Worm (Caenorhabditis elegans) whole organism, L3 larva: Measurements from ENCODE around the gene F37B4.10.

Experiments used
- R02D3.7 ChIP-seq: fragments of 150-350 bp; optimal IDR thresholded peaks from 2 replicates; lab custom pipeline; 2014; ENCODE audit warnings: missing biosample characterization, missing genetic modification characterization
- ama-1 ChIP-seq: fragments of 150-350 bp; optimal IDR thresholded peaks from 2 replicates; lab custom pipeline; 2018
- ceh-16 ChIP-seq: sonication (generic microtip); optimal IDR thresholded peaks from 2 replicates; lab custom pipeline; 2017; ENCODE audit warnings: missing biosample characterization, missing genetic modification characterization
- ceh-82 ChIP-seq: fragments of 150-350 bp; optimal IDR thresholded peaks from 2 replicates; lab custom pipeline; 2014; ENCODE audit warnings: missing biosample characterization, missing genetic modification characterization
- elt-3 ChIP-seq, 3 experiments: fragments of 150-350 bp in 1 of 3; sonication (generic microtip) in 2 of 3; optimal IDR thresholded peaks; 2 replicates in 2 of 3; 4 replicates in 1 of 3; lab custom pipeline; 2014 to 2017; ENCODE audit warnings: missing biosample characterization in 3 of 3, missing genetic modification characterization in 3 of 3
- fos-1 ChIP-seq: fragments of 150-350 bp; optimal IDR thresholded peaks from 2 replicates; lab custom pipeline; 2014; ENCODE audit warnings: missing biosample characterization, missing genetic modification characterization
- lin-15B ChIP-seq: fragments of 150-350 bp; optimal IDR thresholded peaks from 2 replicates; lab custom pipeline; 2014; ENCODE audit warnings: missing biosample characterization, missing genetic modification characterization
- nhr-11 ChIP-seq: fragments of 150-350 bp; optimal IDR thresholded peaks from 2 replicates; lab custom pipeline; 2014; ENCODE audit warnings: missing biosample characterization, missing genetic modification characterization
- nhr-237 ChIP-seq: fragments of 150-350 bp; optimal IDR thresholded peaks from 2 replicates; lab custom pipeline; 2014; ENCODE audit warnings: missing biosample characterization, missing genetic modification characterization
- zag-1 ChIP-seq: fragments of 150-350 bp; optimal IDR thresholded peaks from 2 replicates; lab custom pipeline; 2014; ENCODE audit warnings: missing biosample characterization, missing genetic modification characterization

- TF ChIP-seq nhr-237 (tag; lab: Kevin White, UChicago), result no peak
- no peak for TF ChIP-seq R02D3.7 (tag; lab: Kevin White, UChicago)
- no peak for TF ChIP-seq zag-1
- TF ChIP-seq elt-3 (tag; optimal IDR thresholded peaks at IDR 0.05; lab: Kevin White, UChicago), result no peak
- TF ChIP-seq ceh-16, result no peak
- TF ChIP-seq ceh-82, result no peak
- no peak for TF ChIP-seq lin-15B (tag; lab: Kevin White, UChicago)
- TF ChIP-seq fos-1 (tag; lab: Kevin White, UChicago), result no peak
- TF ChIP-seq ama-1 (lab: Kevin White, UChicago), result no peak
- TF ChIP-seq nhr-11 (tag; lab: Kevin White, UChicago), result no peak
Measured at ce11 chrV:2864899-2865298, 12.5 kb downstream of the F37B4.10 start, which contains the start of gene srh-240.
